Fruit fly (Drosophila melanogaster) Kc167 (cell line): ENCODE results near the gene CG31549.

Experiments
- Myc ChIP-seq: fragments of >200 bp; optimal IDR thresholded peaks from 2 replicates; lab custom pipeline; 2017; ENCODE audit warnings: missing external identifiers
- Sin3A ChIP-seq: fragments of >200 bp; optimal IDR thresholded peaks from 2 replicates; lab custom pipeline; 2018; ENCODE audit warnings: missing external identifiers
- h ChIP-seq: fragments of >200 bp; optimal IDR thresholded peaks from 3 replicates; lab custom pipeline; 2018; ENCODE audit warnings: missing external identifiers
- insv ChIP-seq: fragments of >200 bp; optimal IDR thresholded peaks from 3 replicates; lab custom pipeline; 2018; ENCODE audit warnings: missing external identifiers
- psq ChIP-seq: fragments of >200 bp; optimal IDR thresholded peaks from 2 replicates; lab custom pipeline; 2017; ENCODE audit warnings: missing external identifiers
- ttk ChIP-seq: sonication (Bioruptor generic); optimal IDR thresholded peaks from 2 replicates; lab custom pipeline; 2017; ENCODE audit warnings: missing external identifiers

CG31549 gene

DNA sequence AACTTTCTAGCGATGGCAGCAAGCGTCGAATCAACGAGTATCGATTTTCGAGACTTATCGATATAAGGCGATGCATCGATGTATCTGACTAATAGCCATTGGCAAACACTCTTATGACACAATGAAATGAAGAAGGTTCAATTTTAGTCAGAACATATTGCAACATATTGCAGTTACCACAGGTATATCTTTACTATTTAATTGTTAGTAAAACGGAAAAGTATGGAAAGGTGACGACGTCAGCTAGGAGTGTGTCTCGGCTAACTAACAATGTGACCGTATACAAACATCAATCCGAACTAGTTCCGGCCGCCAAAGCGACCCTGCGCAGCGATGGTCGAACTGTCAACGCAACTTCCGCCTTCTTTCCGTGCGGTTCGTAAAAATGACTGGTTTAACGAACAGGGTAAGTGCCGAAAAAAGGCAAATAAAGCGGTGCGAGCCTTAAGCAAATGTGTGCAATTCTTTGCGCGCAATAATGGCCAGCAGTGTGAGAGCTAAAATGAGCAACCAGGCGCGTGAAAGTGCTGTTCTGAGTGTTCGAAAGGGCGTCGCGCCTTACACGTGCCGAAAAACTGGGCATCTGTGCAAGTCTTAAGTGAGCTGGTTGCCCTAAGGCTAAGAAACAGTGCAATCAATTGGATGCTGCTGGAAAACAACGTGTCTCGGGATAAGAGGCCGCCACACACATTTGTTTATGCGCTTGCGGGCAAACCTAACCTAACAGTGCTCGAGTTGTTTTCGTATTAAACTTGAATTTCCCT is 7.7 kb upstream of the CG31549 start, which contains the start of the genes Dph4, Spec2 and RpL13A:
Dph4 (minus strand) TSS at position 11 of the 764 bp plus-strand sequence.
Spec2 (minus strand) TSS at position 11 of the 764 bp plus-strand sequence.
RpL13A (plus strand) TSS at position 360 of the 764 bp plus-strand sequence.
- TF ChIP-seq Myc (lab: Kevin White, UChicago) (no peak), insv (lab: Kevin White, UChicago) (no peak), h (lab: Kevin White, UChicago) (no peak), ttk (no peak), psq (no peak), Sin3A (lab: Kevin White, UChicago) (no peak)

DNA sequence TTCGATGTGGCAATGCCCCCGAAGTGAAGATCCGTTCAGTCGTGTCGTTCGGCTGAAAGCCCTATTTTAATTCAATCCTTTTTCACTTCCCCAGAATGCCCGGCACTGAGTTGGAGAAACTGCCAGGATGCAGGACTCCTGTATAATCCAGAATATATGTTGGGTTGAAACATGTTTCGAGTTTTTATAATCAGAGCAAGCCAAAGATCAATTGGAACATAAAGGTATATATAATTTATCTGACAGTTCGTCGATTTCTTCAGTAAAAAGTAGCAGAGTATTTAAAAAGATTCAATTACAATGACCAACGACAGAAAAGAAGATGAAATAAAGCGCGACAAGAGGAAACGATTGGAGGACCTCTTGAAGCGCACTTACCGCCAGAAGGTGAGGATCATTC is 4.4 kb upstream of the CG31549 start, which contains the start of gene CG31551:
CG31551 (plus strand) TSS at position 301 of the 400 bp plus-strand sequence.
- TF ChIP-seq ttk: no peak
- no peak for TF ChIP-seq Myc (lab: Kevin White, UChicago)
- no peak for TF ChIP-seq h (lab: Kevin White, UChicago)
- TF ChIP-seq Sin3A (lab: Kevin White, UChicago): no peak
- no peak for TF ChIP-seq insv (lab: Kevin White, UChicago)
- TF ChIP-seq psq: no peak

DNA sequence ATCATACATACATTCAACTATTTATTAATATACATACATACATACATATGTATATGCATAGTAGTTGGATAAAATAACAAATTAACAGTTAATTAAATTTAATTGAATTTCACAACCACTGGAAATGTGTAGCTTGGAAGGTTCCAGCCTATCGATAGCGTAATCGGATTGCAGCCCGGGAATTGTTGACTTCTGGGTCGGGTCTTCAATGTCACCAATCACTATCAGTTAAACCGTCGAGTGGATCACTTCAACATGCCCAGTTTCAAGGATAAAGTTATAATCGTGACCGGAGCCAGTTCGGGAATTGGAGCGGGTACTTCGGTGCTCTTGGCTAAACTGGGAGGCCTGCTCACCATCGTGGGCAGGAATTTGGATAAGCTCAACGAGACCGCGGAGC is 1.4 kb downstream of the CG31549 start, which contains the start of gene CG12171:
CG12171 (plus strand) TSS at position 191 of the 400 bp plus-strand sequence.
- no peak for TF ChIP-seq h (lab: Kevin White, UChicago)
- TF ChIP-seq insv (lab: Kevin White, UChicago): no peak
- TF ChIP-seq psq: no peak
- TF ChIP-seq ttk: no peak

DNA sequence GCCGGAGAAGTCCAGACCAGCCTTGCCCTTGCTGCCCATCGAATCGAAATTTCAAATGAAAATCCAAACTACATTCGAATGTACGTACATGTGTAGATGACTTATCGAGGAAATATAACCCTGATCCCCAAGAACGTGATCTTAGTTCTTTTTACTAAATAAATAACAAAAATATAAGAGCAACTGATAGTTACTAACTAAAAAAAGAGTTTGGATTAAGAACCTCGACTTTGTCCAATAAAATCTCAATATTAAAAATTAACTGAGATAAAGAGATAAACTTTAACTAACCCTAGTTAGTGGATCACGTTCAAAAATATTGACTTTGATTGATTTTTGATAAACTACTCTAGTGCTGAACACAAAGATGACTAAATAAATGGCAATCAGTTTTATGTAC is 3.5 kb downstream of the CG31549 start, which contains the start of gene CG31546:
CG31546 (minus strand) TSS at position 101 of the 400 bp plus-strand sequence.
- TF ChIP-seq Sin3A (lab: Kevin White, UChicago) (no peak), insv (lab: Kevin White, UChicago) (no peak), ttk (no peak), h (lab: Kevin White, UChicago) (no peak), Myc (lab: Kevin White, UChicago) (no peak), psq (no peak)

DNA sequence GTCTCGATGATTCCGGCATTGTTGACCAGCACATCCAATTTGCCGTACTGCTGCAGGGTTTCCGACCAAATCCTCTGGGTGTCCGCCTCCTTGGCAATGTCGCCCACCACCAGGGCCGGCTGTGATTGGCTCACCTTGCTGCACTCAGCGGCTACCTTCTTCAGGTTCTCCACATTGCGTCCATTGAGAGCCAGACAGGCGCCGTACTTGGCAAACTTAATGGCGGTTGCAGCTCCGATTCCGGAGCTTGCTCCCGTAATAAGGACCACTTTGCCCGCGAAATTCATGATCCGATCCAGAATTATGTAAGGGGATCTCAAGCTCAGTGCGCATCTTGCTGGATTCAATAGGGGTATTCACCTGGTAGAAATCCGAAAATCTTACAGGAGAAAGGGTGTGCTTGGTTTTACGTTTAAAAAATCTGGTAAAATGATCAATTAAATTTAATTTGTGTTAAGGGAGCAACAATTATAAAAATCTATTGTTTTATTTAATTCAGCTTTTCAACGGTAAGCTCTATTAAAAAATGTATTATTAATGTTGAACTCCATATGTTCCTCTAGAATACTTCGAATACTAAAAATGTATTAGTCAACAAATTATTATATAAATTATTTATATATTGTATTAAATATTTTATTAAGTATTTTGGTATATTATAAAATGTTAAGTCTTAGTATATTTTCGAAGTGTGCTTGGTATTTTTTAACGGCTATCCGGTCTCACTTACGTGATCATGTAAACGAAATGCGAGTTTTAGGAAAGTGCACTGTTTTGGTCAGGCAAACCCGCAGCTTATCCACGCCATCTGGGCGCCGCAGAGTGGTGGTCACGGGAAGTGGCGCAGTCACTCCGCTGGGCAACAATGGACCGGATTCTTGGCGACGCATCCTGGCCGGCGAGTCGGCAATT is 4.8 kb downstream of the CG31549 start, which contains the start of the genes CG31548 and CG12170:
CG31548 (minus strand) TSS at position 334 of the 912 bp plus-strand sequence.
CG12170 (plus strand) TSS at position 716 of the 912 bp plus-strand sequence.
- TF ChIP-seq Myc (lab: Kevin White, UChicago): no peak

DNA sequence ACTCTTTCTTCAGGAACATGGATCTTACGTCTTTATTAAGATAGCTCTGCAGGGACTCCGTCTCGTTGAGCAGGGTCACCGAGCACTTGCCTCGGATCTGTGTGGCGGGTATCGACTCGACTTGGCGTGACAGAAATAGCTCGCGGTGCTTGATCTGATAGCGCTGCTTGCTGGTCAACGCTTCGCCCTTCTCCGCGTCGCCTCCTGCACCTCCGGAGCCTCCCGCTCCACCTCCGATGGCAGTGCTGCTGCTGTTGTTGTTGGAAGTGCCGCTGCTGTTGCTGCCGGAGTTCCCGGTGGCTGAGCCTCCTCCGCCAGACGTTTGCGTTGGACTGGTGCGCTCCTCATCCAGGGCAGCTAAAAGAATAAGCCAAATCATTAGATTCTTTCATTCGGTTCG is 11.4 kb downstream of the CG31549 start:
- no peak for TF ChIP-seq Sin3A (lab: Kevin White, UChicago)
- TF ChIP-seq Myc (lab: Kevin White, UChicago): no peak
- no peak for TF ChIP-seq h (lab: Kevin White, UChicago)
- TF ChIP-seq ttk: no peak
- no peak for TF ChIP-seq psq
- no peak for TF ChIP-seq insv (lab: Kevin White, UChicago)

DNA sequence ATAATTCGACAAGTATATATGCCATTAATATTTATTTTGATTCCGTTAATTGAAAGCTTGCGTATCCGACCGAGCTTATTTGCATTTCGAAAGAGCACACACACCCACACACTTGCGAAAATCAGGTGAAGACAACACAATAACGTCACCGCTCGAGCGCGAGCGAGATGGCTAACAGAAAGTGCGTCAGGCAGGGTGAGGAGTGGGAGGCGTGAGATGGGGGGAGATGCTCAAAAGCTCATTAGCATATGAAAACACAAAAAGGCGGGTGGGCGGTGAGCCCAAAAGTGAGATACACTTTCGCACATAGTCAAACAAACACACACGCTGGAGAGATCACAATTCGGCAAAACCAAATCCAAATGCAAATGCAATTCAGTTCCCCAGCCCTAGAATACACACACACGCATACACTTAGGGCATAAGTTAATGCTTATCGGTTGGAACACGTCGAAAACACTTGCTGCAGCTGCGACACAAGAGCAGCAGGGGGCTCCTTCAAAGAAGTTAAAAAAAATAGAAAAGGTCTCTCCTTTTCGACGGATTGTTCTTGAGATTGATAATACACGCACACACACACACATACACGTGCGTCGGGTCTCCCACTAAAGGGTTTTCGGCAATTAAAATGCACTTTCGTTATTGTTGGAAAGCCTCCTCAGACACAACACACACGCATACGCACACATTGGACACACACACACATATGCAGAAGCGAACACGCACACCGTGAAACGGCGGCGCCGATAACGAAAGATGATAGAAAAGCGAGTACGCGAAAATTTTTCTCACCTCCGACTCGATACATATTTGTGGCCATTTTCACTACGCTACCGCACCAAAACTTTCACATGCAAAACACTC is 15.9 kb downstream of the CG31549 start:
- TF ChIP-seq Sin3A (lab: Kevin White, UChicago): no peak
- TF ChIP-seq h (lab: Kevin White, UChicago): no peak
- no peak for TF ChIP-seq psq
- no peak for TF ChIP-seq insv (lab: Kevin White, UChicago)
- no peak for TF ChIP-seq ttk
- TF ChIP-seq Myc (lab: Kevin White, UChicago): no peak

DNA sequence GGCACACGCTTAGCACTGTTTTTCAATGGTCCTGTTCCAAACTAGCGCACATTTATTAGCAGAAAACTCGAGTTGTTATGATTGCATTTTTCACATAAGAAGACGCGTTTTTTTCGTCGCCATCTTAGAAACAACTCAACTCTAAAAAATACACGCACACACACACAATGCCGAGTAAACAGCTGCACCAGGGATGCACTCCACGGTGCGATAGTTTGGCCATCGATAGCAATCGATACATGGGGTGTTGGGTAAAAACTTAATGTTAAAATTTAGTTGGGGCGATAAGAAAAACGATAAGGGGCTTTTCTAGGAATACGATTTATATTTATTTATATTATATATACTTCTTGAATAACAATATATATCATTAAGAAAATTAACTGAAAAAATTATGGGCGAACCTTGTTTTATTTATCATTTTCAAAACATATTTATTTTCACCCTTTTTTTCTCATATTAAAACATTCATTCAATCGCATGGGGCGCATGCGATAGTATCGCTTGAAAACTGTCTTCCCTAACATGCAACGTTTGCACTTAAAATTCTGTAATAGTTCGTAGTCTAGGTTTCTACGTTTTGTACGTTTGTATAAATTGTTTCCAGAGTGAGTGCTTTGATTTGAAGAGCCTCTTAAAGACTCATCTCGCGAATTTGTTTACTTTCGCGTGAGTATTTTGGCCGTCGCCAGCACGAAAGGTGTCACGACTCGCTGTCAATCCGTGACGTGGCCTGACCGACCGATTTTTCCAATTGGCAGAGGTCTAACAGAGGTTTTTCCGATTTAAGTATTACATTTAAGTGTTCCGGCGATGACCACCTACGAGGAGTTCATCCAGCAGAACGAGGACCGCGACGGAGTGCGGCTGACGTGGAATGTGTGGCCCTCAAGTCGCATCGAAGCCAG is 16.8 kb downstream of the CG31549 start, which contains the start of the genes MTA1-like and Sec23:
MTA1-like (minus strand) TSS at position 170 of the 908 bp plus-strand sequence.
Sec23 (plus strand) TSS at position 497 of the 908 bp plus-strand sequence.
- TF ChIP-seq Sin3A (lab: Kevin White, UChicago) (no peak), ttk (no peak), Myc (lab: Kevin White, UChicago) (no peak), insv (lab: Kevin White, UChicago) (no peak), h (lab: Kevin White, UChicago) (no peak), psq (no peak)

DNA sequence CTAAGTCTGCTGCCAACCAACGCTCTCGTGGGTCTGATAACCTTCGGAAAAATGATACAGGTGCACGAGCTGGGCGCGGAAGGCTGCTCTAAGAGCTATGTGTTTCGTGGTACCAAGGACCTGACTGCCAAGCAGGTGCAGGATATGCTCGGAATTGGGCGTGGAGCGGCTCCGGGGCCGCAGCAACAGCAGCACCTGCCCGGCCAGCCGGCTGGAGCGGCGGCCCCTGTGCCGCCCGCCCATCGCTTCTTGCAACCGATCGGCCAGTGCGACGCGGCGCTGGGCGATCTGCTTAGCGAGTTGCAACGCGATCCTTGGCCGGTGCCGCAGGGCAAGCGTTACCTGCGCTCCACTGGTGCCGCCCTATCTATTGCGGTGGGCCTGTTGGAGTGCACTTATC is 17.9 kb downstream of the CG31549 start:
- TF ChIP-seq h (lab: Kevin White, UChicago) (no peak), ttk (peak; percentile 77)

DNA sequence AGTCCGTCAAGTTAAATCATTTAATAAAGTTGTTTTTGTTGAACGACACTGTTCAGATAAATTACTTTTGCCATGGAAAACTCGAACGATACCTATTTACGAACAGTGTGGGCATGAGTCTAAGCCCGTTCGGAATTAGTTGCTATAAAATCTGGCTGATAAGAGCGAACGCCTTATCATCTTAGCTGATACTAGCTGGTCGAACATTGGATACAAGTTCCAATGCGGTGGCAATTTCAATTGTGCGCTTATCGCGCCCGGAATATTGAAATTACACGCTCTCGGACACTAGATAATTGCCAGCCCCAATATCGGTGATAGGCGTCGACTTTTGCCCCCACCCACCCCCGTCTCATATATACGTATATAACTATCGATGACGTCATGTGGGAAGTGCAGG is 21.9 kb downstream of the CG31549 start:
- TF ChIP-seq insv (lab: Kevin White, UChicago) (no peak), psq (no peak), h (lab: Kevin White, UChicago) (no peak)
